Worm (Caenorhabditis elegans): ENCODE results near the gene srsx-39.

DNA sequence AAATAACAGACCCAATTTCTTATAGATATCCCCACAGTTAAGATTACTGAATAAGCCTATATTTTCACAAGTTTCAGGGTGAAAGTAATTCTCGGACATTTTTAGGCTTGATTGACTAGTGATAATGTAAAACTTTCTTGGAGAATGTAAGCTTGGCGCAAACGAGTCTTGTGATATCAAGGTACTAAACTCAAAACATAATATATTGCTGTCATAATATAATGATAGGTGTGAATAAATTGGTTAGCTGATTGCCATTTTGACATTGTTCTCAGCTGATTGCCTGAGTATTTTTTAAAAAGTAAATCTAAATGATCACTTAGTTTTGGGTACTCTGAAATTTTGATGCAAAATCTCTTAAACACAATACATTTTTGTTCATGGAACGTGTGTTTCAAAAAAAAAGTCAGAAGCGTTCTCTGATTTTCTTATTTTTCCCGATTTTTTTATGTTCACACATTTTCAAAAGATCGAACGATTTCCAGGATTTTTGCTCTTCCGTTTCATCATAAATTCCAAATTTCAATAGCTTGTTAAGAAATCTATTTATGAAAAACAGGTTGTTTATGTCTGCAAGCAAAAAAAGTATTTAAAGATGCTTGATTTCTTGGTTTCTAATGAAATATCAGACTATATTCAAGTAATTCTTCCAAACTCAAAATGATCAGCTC lies 24.8 kb upstream of the srsx-39 start, which contains the start of the genes srw-19 and srx-51:
- no peak for TF ChIP-seq nhr-237 (tag; optimal IDR thresholded peaks at IDR 0.05)
- TF ChIP-seq dve-1 (tag; optimal IDR thresholded peaks at IDR 0.05; ENCODE audit: insufficient read depth): no peak
- no peak for TF ChIP-seq ama-1 (optimal IDR thresholded peaks at IDR 0.05)
- no peak for TF ChIP-seq lsy-2 (tag; optimal IDR thresholded peaks at IDR 0.05)
- no peak for TF ChIP-seq ztf-11 (tag; optimal IDR thresholded peaks at IDR 0.05)
- no peak for TF ChIP-seq F49E8.2 (tag; optimal IDR thresholded peaks at IDR 0.05; ENCODE audit: borderline replicate concordance)
- TF ChIP-seq fkh-10 (GFP tag; optimal IDR thresholded peaks at IDR 0.05): no peak
- TF ChIP-seq tag-97 (GFP tag; IDR thresholded peaks at IDR 0.05): no peak
- TF ChIP-seq unc-130 (GFP tag; optimal IDR thresholded peaks at IDR 0.05): no peak
- no peak for TF ChIP-seq nhr-25 (tag; optimal IDR thresholded peaks at IDR 0.05; ENCODE audit: borderline replicate concordance, insufficient read depth)
- TF ChIP-seq nhr-48 (tag; optimal IDR thresholded peaks at IDR 0.05): no peak
- no peak for TF ChIP-seq lin-13 (GFP tag; optimal IDR thresholded peaks at IDR 0.05)
- TF ChIP-seq dmd-9 (GFP tag; IDR thresholded peaks at IDR 0.05): no peak
- TF ChIP-seq unc-62 (GFP tag; optimal IDR thresholded peaks at IDR 0.05 in 1 of 2): no peak
- no peak for TF ChIP-seq unc-62 (tag; optimal IDR thresholded peaks at IDR 0.05)

All from whole organism, L4 larva.